Worm (Caenorhabditis elegans): Measurements from ENCODE around the gene T20B12.7.
A peak's percentile ranks its signal among the peaks of the same experiment; 100 is the strongest.

T20B12.7 gene

DNA sequence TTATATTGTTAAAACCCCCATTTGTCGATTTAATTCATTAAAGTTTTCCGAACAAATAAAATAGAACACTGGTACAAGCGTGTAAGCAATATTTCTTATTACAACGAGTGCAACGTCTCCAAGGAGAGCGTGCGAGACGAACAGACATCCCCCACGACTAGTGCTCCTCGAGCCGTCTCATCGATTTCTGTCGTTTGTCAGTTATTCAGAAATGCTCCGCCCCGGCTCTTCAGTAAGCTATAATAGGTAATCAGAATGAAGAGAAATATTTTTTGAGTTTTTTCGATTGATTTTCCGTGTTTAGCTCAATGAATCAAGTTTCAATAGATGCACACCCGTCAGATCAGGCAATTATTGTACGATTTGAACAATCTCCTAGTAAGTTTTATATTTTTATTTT lies 40.2 kb downstream of the T20B12.7 start, which contains the start of gene kap-1 (continued):
- peak; percentile 80 for TF ChIP-seq fkh-3 (tag; optimal IDR thresholded peaks at IDR 0.05)
- peak; percentile 21; the same call in 1 of the 2 replicates for TF ChIP-seq ceh-100 (GFP tag; IDR thresholded peaks at IDR 0.05)
- TF ChIP-seq ZK185.1 (tag; optimal IDR thresholded peaks at IDR 0.05; ENCODE audit: poor library complexity, severe bottlenecking) = no peak
- no peak for TF ChIP-seq K12H6.12 (tag; optimal IDR thresholded peaks at IDR 0.05)
- TF ChIP-seq Y53F4B.3 (GFP tag; IDR thresholded peaks at IDR 0.05) = no peak
- TF ChIP-seq hmg-1.2 (GFP tag; IDR thresholded peaks at IDR 0.05) = peak; percentile 52
- no peak for TF ChIP-seq mxl-1 (tag; optimal IDR thresholded peaks at IDR 0.05)
- no peak for TF ChIP-seq ccch-3 (GFP tag; optimal IDR thresholded peaks at IDR 0.05)
- TF ChIP-seq repo-1 (tag; optimal IDR thresholded peaks at IDR 0.05) = peak; percentile 73
- TF ChIP-seq nhr-179 (tag; optimal IDR thresholded peaks at IDR 0.05) = no peak
- TF ChIP-seq madf-8 (GFP tag; conservative IDR thresholded peaks at IDR 0.05) = no peak; the same call in 1 of the 2 replicates
- TF ChIP-seq ceh-58 (GFP tag; IDR thresholded peaks at IDR 0.05) = no peak
- no peak for TF ChIP-seq rcor-1 (GFP tag; IDR thresholded peaks at IDR 0.05)
- TF ChIP-seq snpc-1.1 (tag; optimal IDR thresholded peaks at IDR 0.05; ENCODE audit: insufficient read depth) = no peak
- TF ChIP-seq K11D2.4 (GFP tag; IDR thresholded peaks at IDR 0.05) = 0 out of 2 replicates have a peak, but pooled peaks have one; percentile 9
- no peak for TF ChIP-seq egrh-3 (GFP tag; IDR thresholded peaks at IDR 0.05)
- TF ChIP-seq D2030.7 (GFP tag; IDR thresholded peaks at IDR 0.05) = no peak
- TF ChIP-seq mes-4 (tag; optimal IDR thresholded peaks at IDR 0.05) = peak; percentile 34
- peak; percentile 18 for TF ChIP-seq snpc-3.4 (tag; optimal IDR thresholded peaks at IDR 0.05)
- TF ChIP-seq sptf-2 (GFP tag; optimal IDR thresholded peaks at IDR 0.05) = no peak
- TF ChIP-seq attf-3 (GFP tag; conservative IDR thresholded peaks at IDR 0.05) = 0 out of 2 replicates have a peak, but pooled peaks have one; percentile 20
- no peak for TF ChIP-seq F57A8.1 (GFP tag; optimal IDR thresholded peaks at IDR 0.05)
- TF ChIP-seq ceh-40 (GFP tag; IDR thresholded peaks at IDR 0.05) = no peak
- no peak for TF ChIP-seq F57C9.4 (tag; optimal IDR thresholded peaks at IDR 0.05)
- no peak for TF ChIP-seq nfya-1 (tag; optimal IDR thresholded peaks at IDR 0.05; ENCODE audit: borderline replicate concordance, insufficient read depth)
- peak; percentile 79; the same call in 1 of the 2 replicates for TF ChIP-seq let-526 (GFP tag; IDR thresholded peaks at IDR 0.05)
- no peak for TF ChIP-seq F23B12.7 (tag; optimal IDR thresholded peaks at IDR 0.05; ENCODE audit: insufficient read depth)
- peak; percentile 72 for TF ChIP-seq chd-7 (tag; optimal IDR thresholded peaks at IDR 0.05)
- TF ChIP-seq dpff-1 (tag; optimal IDR thresholded peaks at IDR 0.05) = peak; percentile 62
- peak; percentile 51; the same call in 1 of the 2 replicates for TF ChIP-seq ekl-4 (GFP tag; IDR thresholded peaks at IDR 0.05)

DNA sequence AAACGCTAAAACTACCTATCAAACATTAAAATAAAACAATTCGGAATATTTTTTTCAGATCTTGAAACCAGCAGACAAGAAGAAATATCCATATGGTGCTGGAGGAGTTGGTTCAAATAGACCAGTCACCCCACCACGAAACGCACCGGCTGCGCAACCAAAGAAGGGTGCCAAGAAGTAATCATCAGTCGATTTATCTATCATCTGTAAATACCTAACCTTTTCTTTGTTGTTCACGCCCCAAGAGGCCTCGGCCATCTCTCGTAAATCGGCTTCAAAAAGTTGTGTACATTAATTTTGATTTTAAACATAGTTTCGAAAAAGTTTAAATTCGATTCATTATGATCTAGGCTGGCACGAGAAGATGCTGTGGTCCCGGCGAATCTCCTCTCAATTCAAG lies 40.8 kb downstream of the T20B12.7 start:
- 0 out of 2 replicates have a peak, but pooled peaks have one; percentile 22 for TF ChIP-seq madf-3 (GFP tag; IDR thresholded peaks at IDR 0.05)
- TF ChIP-seq nfya-1 (tag; optimal IDR thresholded peaks at IDR 0.05; ENCODE audit: borderline replicate concordance, insufficient read depth) = no peak
- no peak for TF ChIP-seq B0035.1 (tag; optimal IDR thresholded peaks at IDR 0.05)
- 0 out of 2 replicates have a peak, but pooled peaks have one; percentile 4 for TF ChIP-seq pbrm-1 (GFP tag; IDR thresholded peaks at IDR 0.05)

DNA sequence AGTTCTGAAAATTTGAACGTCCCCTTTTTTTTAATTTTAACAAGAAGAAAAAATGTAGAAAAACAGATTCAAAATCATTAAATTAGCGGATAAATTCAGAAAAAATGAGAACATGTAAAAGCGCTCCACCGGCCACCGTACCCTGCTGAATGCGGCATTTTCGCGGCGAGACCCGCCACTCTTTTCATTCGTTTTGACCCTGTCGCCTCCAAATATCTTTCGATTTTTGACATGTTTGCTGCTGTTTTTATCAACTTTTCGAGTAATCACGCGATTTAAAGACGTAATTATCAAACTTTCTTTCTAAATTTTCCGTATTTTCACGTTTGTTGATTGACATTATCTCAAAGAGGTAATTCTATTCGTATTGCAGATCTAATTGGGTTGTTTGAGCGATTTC lies 42.6 kb downstream of the T20B12.7 start, which contains the start of gene gsp-2:
Gene gsp-2, plus strand, starts transcription at position 374 of the 400 bp plus-strand sequence.
- TF ChIP-seq unc-130 (GFP tag; optimal IDR thresholded peaks at IDR 0.05) (no peak), nhr-90 (tag; optimal IDR thresholded peaks at IDR 0.05) (peak; percentile 25), B0336.3 (GFP tag; IDR thresholded peaks at IDR 0.05) (peak; percentile 28; the same call in 1 of the 2 replicates), ztf-25 (GFP tag; IDR thresholded peaks at IDR 0.05) (no peak), madf-3 (GFP tag; IDR thresholded peaks at IDR 0.05) (0 out of 2 replicates have a peak, but pooled peaks have one; percentile 34), T07F8.4 (tag; optimal IDR thresholded peaks at IDR 0.05) (no peak), madf-6 (GFP tag; IDR thresholded peaks at IDR 0.05) (peak; percentile 71; the same call in 1 of the 2 replicates), dox-1 (GFP tag; IDR thresholded peaks at IDR 0.05) (peak; percentile 87), cebp-2 (GFP tag; IDR thresholded peaks at IDR 0.05) (0 out of 2 replicates have a peak, but pooled peaks have one; percentile 14), Y79H2A.3 (GFP tag; conservative IDR thresholded peaks at IDR 0.05) (no peak), bed-1 (GFP tag; IDR thresholded peaks at IDR 0.05) (no peak), D2030.7 (GFP tag; IDR thresholded peaks at IDR 0.05) (no peak; the same call in 1 of the 2 replicates), lin-54 (GFP tag; optimal IDR thresholded peaks at IDR 0.05) (peak; percentile 61), K12H6.12 (tag; optimal IDR thresholded peaks at IDR 0.05) (no peak), bed-2 (GFP tag; IDR thresholded peaks at IDR 0.05) (no peak), let-607 (tag; optimal IDR thresholded peaks at IDR 0.05) (peak; percentile 59 to 76), B0035.1 (tag; optimal IDR thresholded peaks at IDR 0.05) (no peak)
